Worm (Caenorhabditis elegans): ENCODE data around the gene popl-7.

- TF ChIP-seq nhr-11 (tag; optimal IDR thresholded peaks at IDR 0.05), result no peak
- TF ChIP-seq F13H6.1 (tag; optimal IDR thresholded peaks at IDR 0.05), result peak; percentile 28
- peak; percentile 84 for TF ChIP-seq nfya-1 (tag; optimal IDR thresholded peaks at IDR 0.05)
- peak; percentile 33 for TF ChIP-seq lin-11 (tag; optimal IDR thresholded peaks at IDR 0.05)
- no peak for TF ChIP-seq ama-1 (optimal IDR thresholded peaks at IDR 0.05)
- peak; percentile 70 for TF ChIP-seq ceh-19 (GFP tag; optimal IDR thresholded peaks at IDR 0.05)
- TF ChIP-seq ceh-2 (tag; optimal IDR thresholded peaks at IDR 0.05), result peak; percentile 39
These were observed 15.6 kb downstream of the popl-7 start, which contains the start of the genes Y62E10A.20, Y62E10A.23 and mdt-9 for ce11 chrIV:13386043-13386442.
